Worm (Caenorhabditis elegans) whole organism, late embryonic: ENCODE measurements around the gene pgl-2.

Experiments used
- C08G9.2 ChIP-seq: sonication (generic microtip); optimal IDR thresholded peaks from 2 replicates; lab custom pipeline; 2016; ENCODE audit warnings: mild to moderate bottlenecking, missing genetic modification characterization, moderate library complexity, missing compliant biosample characterization
- C38D4.7 ChIP-seq: fragments of 200-800 bp; sonication (Bioruptor generic); optimal IDR thresholded peaks from 2 replicates; lab custom pipeline; 2018; ENCODE audit warnings: mild to moderate bottlenecking, missing genetic modification characterization, moderate library complexity, missing compliant biosample characterization
- F13H6.1 ChIP-seq: sonication (generic microtip); optimal IDR thresholded peaks from 2 replicates; lab custom pipeline; 2016; ENCODE audit warnings: missing genetic modification characterization, missing compliant biosample characterization
- K02D7.2 ChIP-seq: sonication (generic microtip); optimal IDR thresholded peaks from 2 replicates; lab custom pipeline; 2017; ENCODE audit warnings: mild to moderate bottlenecking, missing genetic modification characterization, missing compliant biosample characterization
- T23F11.4 ChIP-seq: fragments of 200-800 bp; sonication (Bioruptor generic); optimal IDR thresholded peaks from 2 replicates; lab custom pipeline; 2018; ENCODE audit warnings: mild to moderate bottlenecking, missing genetic modification characterization, missing compliant biosample characterization
- Y22D7AL.16 ChIP-seq: sonication (generic microtip); optimal IDR thresholded peaks from 2 replicates; lab custom pipeline; 2016; ENCODE audit warnings: missing genetic modification characterization, missing compliant biosample characterization
- ama-1 ChIP-seq: fragments of 150-350 bp; optimal IDR thresholded peaks from 2 replicates; lab custom pipeline; 2014
- ceh-14 ChIP-seq: sonication (generic microtip); optimal IDR thresholded peaks from 2 replicates; lab custom pipeline; 2016; ENCODE audit warnings: missing genotype, missing genetic modification characterization, missing compliant biosample characterization
- ceh-19 ChIP-seq: fragments of 200-800 bp; sonication (Bioruptor generic); optimal IDR thresholded peaks from 2 replicates; lab custom pipeline; 2018; ENCODE audit warnings: mild to moderate bottlenecking, missing genetic modification characterization, missing compliant biosample characterization
- ceh-2 ChIP-seq: sonication (generic microtip); optimal IDR thresholded peaks from 2 replicates; lab custom pipeline; 2016; ENCODE audit warnings: missing genotype, missing genetic modification characterization, missing compliant biosample characterization
- ceh-22 ChIP-seq: sonication (generic microtip); optimal IDR thresholded peaks from 2 replicates; lab custom pipeline; 2017; ENCODE audit warnings: missing biosample characterization, missing genetic modification characterization
- ceh-24 ChIP-seq: sonication (generic microtip); optimal IDR thresholded peaks from 2 replicates; lab custom pipeline; 2016; ENCODE audit warnings: mild to moderate bottlenecking, missing genetic modification characterization, missing compliant biosample characterization
- ceh-31 ChIP-seq: sonication (generic microtip); optimal IDR thresholded peaks from 2 replicates; lab custom pipeline; 2016; ENCODE audit warnings: missing genetic modification characterization, missing compliant biosample characterization
- ceh-34 ChIP-seq: sonication (generic microtip); optimal IDR thresholded peaks from 2 replicates; lab custom pipeline; 2016; ENCODE audit warnings: mild to moderate bottlenecking, missing genetic modification characterization, missing compliant biosample characterization
- ceh-45 ChIP-seq: fragments of 200-800 bp; sonication (Bioruptor generic); IDR thresholded peaks from 2 replicates; pipeline ENCODE4 v1.3.6; 2022; ENCODE audit warnings: missing genetic modification reagents, missing genetic modification characterization, missing compliant biosample characterization
- ceh-6 ChIP-seq: fragments of 200-800 bp; sonication (Bioruptor generic); optimal IDR thresholded peaks from 2 replicates; lab custom pipeline; 2018; ENCODE audit warnings: mild to moderate bottlenecking, missing genetic modification characterization, missing compliant biosample characterization
- ceh-9 ChIP-seq: sonication (generic microtip); optimal IDR thresholded peaks from 2 replicates; lab custom pipeline; 2016; ENCODE audit warnings: mild to moderate bottlenecking, missing genetic modification characterization, inconsistent platforms, missing compliant biosample characterization
- che-1 ChIP-seq: sonication (generic microtip); optimal IDR thresholded peaks from 2 replicates; lab custom pipeline; 2016; ENCODE audit warnings: mild to moderate bottlenecking, missing genetic modification characterization, missing compliant biosample characterization
- dve-1 ChIP-seq: sonication (generic microtip); optimal IDR thresholded peaks from 2 replicates; lab custom pipeline; 2017; ENCODE audit warnings: antibody characterized with exemption, mild to moderate bottlenecking, missing genetic modification characterization, missing compliant biosample characterization
- elt-2 ChIP-seq: sonication (generic microtip); optimal IDR thresholded peaks from 2 replicates; lab custom pipeline; 2016; ENCODE audit warnings: missing genetic modification reagents, missing genetic modification characterization, missing compliant biosample characterization
- elt-4 ChIP-seq: sonication (generic microtip); optimal IDR thresholded peaks from 2 replicates; lab custom pipeline; 2016; ENCODE audit warnings: missing genetic modification characterization, missing compliant biosample characterization
- ets-4 ChIP-seq: sonication (generic microtip); optimal IDR thresholded peaks from 2 replicates; lab custom pipeline; 2016; ENCODE audit warnings: missing genetic modification characterization, missing compliant biosample characterization
- eyg-1 ChIP-seq: sonication (generic microtip); optimal IDR thresholded peaks from 2 replicates; lab custom pipeline; 2016; ENCODE audit warnings: missing genotype, missing genetic modification characterization, missing compliant biosample characterization
- fax-1 ChIP-seq: sonication (generic microtip); optimal IDR thresholded peaks from 2 replicates; lab custom pipeline; 2016; ENCODE audit warnings: missing genotype, missing genetic modification characterization, missing compliant biosample characterization
- fkh-10 ChIP-seq: fragments of 150-350 bp; optimal IDR thresholded peaks from 2 replicates; lab custom pipeline; 2014; ENCODE audit warnings: missing biosample characterization, missing genetic modification reagents, missing genetic modification characterization
- fkh-6 ChIP-seq: sonication (generic microtip); optimal IDR thresholded peaks from 2 replicates; lab custom pipeline; 2016; ENCODE audit warnings: missing genetic modification characterization, missing compliant biosample characterization
- hlh-15 ChIP-seq: sonication (generic microtip); optimal IDR thresholded peaks from 2 replicates; lab custom pipeline; 2016; ENCODE audit warnings: missing genetic modification characterization, missing compliant biosample characterization
- hlh-8 ChIP-seq: sonication (generic microtip); optimal IDR thresholded peaks from 2 replicates; lab custom pipeline; 2016; ENCODE audit warnings: missing genotype, missing genetic modification characterization, missing compliant biosample characterization
- lim-6 ChIP-seq: sonication (generic microtip); optimal IDR thresholded peaks from 2 replicates; lab custom pipeline; 2016; ENCODE audit warnings: missing genetic modification characterization, missing compliant biosample characterization
- madf-2 ChIP-seq: sonication (generic microtip); optimal IDR thresholded peaks from 2 replicates; lab custom pipeline; 2017; ENCODE audit warnings: missing genetic modification characterization, missing compliant biosample characterization
- mec-3 ChIP-seq: sonication (generic microtip); optimal IDR thresholded peaks from 2 replicates; lab custom pipeline; 2016; ENCODE audit warnings: borderline replicate concordance, missing genetic modification characterization, missing compliant biosample characterization
- nfya-1 ChIP-seq: sonication (generic microtip); optimal IDR thresholded peaks from 2 replicates; lab custom pipeline; 2017; ENCODE audit warnings: missing genetic modification characterization, mild to moderate bottlenecking, missing compliant biosample characterization, antibody characterized with exemption, moderate library complexity
- nhr-232 ChIP-seq: sonication (generic microtip); optimal IDR thresholded peaks from 2 replicates; lab custom pipeline; 2016; ENCODE audit warnings: missing genetic modification characterization, missing compliant biosample characterization
- pat-9 ChIP-seq: fragments of 200-800 bp; sonication (Bioruptor generic); optimal IDR thresholded peaks from 2 replicates; lab custom pipeline; 2018; ENCODE audit warnings: mild to moderate bottlenecking, missing genetic modification characterization, moderate library complexity, missing compliant biosample characterization
- pha-4 ChIP-seq: fragments of 150-350 bp; optimal IDR thresholded peaks from 2 replicates; lab custom pipeline; 2018; ENCODE audit warnings: missing biosample characterization, missing genetic modification reagents, missing genetic modification characterization
- pros-1 ChIP-seq: fragments of 150-350 bp; optimal IDR thresholded peaks from 2 replicates; lab custom pipeline; 2014; ENCODE audit warnings: missing biosample characterization, missing genetic modification reagents, missing genetic modification characterization
- ref-2 ChIP-seq: sonication (generic microtip); optimal IDR thresholded peaks from 2 replicates; lab custom pipeline; 2016; ENCODE audit warnings: missing genetic modification characterization, missing compliant biosample characterization
- sox-2 ChIP-seq: fragments of 200-800 bp; sonication (Bioruptor generic); IDR thresholded peaks from 2 replicates; pipeline ENCODE4 v1.3.6; 2022; ENCODE audit warnings: missing genetic modification reagents, missing genetic modification characterization, missing compliant biosample characterization
- sox-4 ChIP-seq: sonication (generic microtip); optimal IDR thresholded peaks from 2 replicates; lab custom pipeline; 2017; ENCODE audit warnings: mild to moderate bottlenecking, missing genetic modification characterization, inconsistent platforms, missing compliant biosample characterization
- tbx-2 ChIP-seq: sonication (generic microtip); optimal IDR thresholded peaks from 2 replicates; lab custom pipeline; 2016; ENCODE audit warnings: missing genetic modification characterization, missing compliant biosample characterization
- tbx-7 ChIP-seq: sonication (generic microtip); optimal IDR thresholded peaks from 2 replicates; lab custom pipeline; 2016; ENCODE audit warnings: missing genotype, missing genetic modification characterization, missing compliant biosample characterization
- ttx-3 ChIP-seq: sonication (generic microtip); optimal IDR thresholded peaks from 2 replicates; lab custom pipeline; 2016; ENCODE audit warnings: missing genetic modification reagents, missing genetic modification characterization, missing compliant biosample characterization
- unc-55 ChIP-seq: sonication (generic microtip); optimal IDR thresholded peaks from 2 replicates; lab custom pipeline; 2017; ENCODE audit warnings: missing biosample characterization, missing genetic modification reagents, missing genetic modification characterization
- unc-86 ChIP-seq: sonication (generic microtip); optimal IDR thresholded peaks from 2 replicates; lab custom pipeline; 2016; ENCODE audit warnings: missing genetic modification characterization, missing compliant biosample characterization
- zip-5 ChIP-seq: sonication (generic microtip); optimal IDR thresholded peaks from 2 replicates; lab custom pipeline; 2016; ENCODE audit warnings: missing genetic modification characterization, missing compliant biosample characterization

The pgl-2 gene

ce11 chrIII:8685590-8686240, 10.5 kb upstream of the pgl-2 start:
- no peak for TF ChIP-seq ttx-3
- TF ChIP-seq ceh-45, result no peak
- peak; percentile 10 for TF ChIP-seq ama-1
- TF ChIP-seq Y22D7AL.16 (tag; lab: Kevin White, UChicago), result no peak
- no peak for TF ChIP-seq tbx-2
- no peak for TF ChIP-seq unc-86 (tag; lab: Kevin White, UChicago)
- no peak for TF ChIP-seq nhr-232 (tag; lab: Kevin White, UChicago)

DNA sequence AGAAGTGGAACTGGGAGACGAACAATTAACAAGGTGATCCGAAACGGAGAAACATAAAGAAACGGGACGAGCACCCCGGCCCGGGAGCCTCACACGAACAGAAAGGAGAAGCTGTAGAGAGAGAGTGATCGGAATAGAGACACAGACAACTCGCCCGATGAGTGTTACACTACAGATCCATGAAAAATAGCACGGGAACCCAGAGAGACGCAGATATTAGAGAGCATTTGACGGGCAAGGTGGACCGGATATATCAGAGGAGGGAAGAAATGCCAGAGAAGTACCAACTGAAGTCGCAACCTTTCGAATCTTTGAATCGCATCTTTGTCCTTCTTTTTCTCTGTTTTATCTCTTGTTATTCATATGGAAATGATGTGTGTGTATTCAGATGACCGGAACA, 9.2 kb upstream of the pgl-2 start, which contains the start of gene anmt-1:
TSS of gene anmt-1 (plus strand) at position 388 of the 400 bp plus-strand sequence.
- no peak for TF ChIP-seq nfya-1 (tag; lab: Kevin White, UChicago)
- no peak for TF ChIP-seq T23F11.4 (GFP tag; lab: Kevin White, UChicago)
- peak; percentile 83 for TF ChIP-seq unc-55 (GFP tag; lab: Kevin White, UChicago)
- TF ChIP-seq sox-4 (tag; lab: Kevin White, UChicago), result no peak
- no peak for TF ChIP-seq pha-4 (tag; lab: Kevin White, UChicago)
- peak; percentile 17 for TF ChIP-seq pat-9 (tag; lab: Kevin White, UChicago)

DNA sequence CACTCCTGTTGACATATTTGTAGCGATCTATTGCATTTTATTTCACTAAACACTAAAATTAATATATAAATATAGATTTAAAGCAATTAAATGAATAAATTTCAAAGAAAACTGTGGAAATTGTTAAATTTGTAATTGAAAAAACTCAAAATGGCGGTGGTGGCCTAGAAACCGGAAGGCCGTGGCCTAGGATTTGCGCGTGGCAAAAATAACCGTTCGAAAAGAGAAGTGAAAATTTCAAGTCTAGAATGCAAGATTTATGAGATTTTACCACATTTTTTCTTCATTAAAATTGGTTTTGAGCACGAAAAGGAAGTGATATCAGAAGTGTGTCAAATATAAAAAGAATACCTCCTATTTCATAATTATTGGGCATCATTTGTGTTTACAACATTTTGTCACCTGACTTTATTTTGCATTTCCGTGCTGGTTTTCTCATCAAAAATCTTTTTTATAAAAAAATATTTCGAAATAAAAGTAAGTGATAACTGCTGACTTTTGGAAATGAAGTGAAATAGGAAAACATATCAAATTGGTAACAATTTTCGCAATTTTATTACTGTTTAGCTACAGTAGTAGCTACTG, 8.5 kb upstream of the pgl-2 start, which contains the start of gene fli-1:
TSS of gene fli-1 (minus strand) at position 58 of the 585 bp plus-strand sequence.
- no peak for TF ChIP-seq F13H6.1 (tag; lab: Kevin White, UChicago)
- peak; percentile 49 for TF ChIP-seq ceh-31 (tag; lab: Kevin White, UChicago)
- no peak for TF ChIP-seq mec-3
- no peak for TF ChIP-seq ceh-19 (GFP tag; lab: Kevin White, UChicago)
- TF ChIP-seq ets-4 (tag; lab: Kevin White, UChicago), result peak; percentile 29
- TF ChIP-seq tbx-7 (tag; lab: Kevin White, UChicago), result peak; percentile 4
- TF ChIP-seq zip-5 (tag; lab: Kevin White, UChicago), result no peak
- TF ChIP-seq ref-2, result no peak
- TF ChIP-seq C08G9.2 (tag; lab: Kevin White, UChicago), result peak; percentile 68
- TF ChIP-seq elt-2 (tag; lab: Kevin White, UChicago), result peak; percentile 18
- TF ChIP-seq ceh-2, result peak; percentile 53
- no peak for TF ChIP-seq hlh-8 (tag; lab: Kevin White, UChicago)
- TF ChIP-seq fax-1 (tag; lab: Kevin White, UChicago), result no peak
- no peak for TF ChIP-seq elt-4 (tag; lab: Kevin White, UChicago)
- TF ChIP-seq fkh-6 (tag; lab: Kevin White, UChicago), result no peak
- no peak for TF ChIP-seq K02D7.2 (tag; lab: Kevin White, UChicago)
- no peak for TF ChIP-seq sox-2 (GFP tag; lab: Robert Waterston, UW)
- TF ChIP-seq ceh-34, result no peak
- no peak for TF ChIP-seq lim-6 (tag; lab: Kevin White, UChicago)
- TF ChIP-seq fkh-10 (GFP tag; lab: Kevin White, UChicago), result no peak
- peak; percentile 6 for TF ChIP-seq tbx-2
- TF ChIP-seq, all 69 proteins: peak for 7

DNA sequence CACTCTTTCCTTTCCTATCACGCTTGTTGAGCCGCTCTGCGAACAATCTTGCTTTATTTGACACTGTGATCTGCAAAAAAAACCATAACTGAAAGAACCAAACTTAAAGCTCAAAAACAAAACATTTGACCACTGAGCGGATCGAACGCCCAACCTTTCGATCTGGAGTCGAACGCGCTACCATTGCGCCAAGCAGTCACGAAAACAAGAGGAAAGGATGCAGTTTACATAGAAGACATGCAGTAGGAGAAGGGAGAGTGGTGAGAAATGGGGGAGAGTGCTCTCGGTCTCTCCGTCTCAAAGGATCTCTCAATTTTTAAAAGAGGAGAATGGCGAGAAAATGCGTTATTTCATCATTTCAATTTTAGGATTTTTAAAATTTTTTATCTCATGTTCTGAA, 3.1 kb upstream of the pgl-2 start:
- TF ChIP-seq ceh-45, result peak; percentile 91
- TF ChIP-seq nfya-1 (tag; lab: Kevin White, UChicago), result peak; percentile 81
- peak; percentile 81 for TF ChIP-seq ceh-24
- peak; percentile 89 for TF ChIP-seq fax-1 (tag; lab: Kevin White, UChicago)
- TF ChIP-seq ceh-9 (tag; lab: Kevin White, UChicago), result peak; percentile 83
- TF ChIP-seq che-1 (tag; lab: Kevin White, UChicago), result peak; percentile 94
- TF ChIP-seq hlh-15, result peak; percentile 92
- peak; percentile 97 for TF ChIP-seq eyg-1
- no peak for TF ChIP-seq ceh-22 (tag; lab: Kevin White, UChicago)
- TF ChIP-seq sox-4 (tag; lab: Kevin White, UChicago), result peak; percentile 95
- no peak for TF ChIP-seq pha-4 (tag; lab: Kevin White, UChicago)
- peak; percentile 94 for TF ChIP-seq fkh-6 (tag; lab: Kevin White, UChicago)
- peak; percentile 92 for TF ChIP-seq ceh-14 (tag; lab: Kevin White, UChicago)
- TF ChIP-seq fkh-10 (GFP tag; lab: Kevin White, UChicago), result peak; percentile 42
- peak; percentile 91 for TF ChIP-seq C38D4.7 (GFP tag; lab: Kevin White, UChicago)
- peak; percentile 85 for TF ChIP-seq F13H6.1 (tag; lab: Kevin White, UChicago)
- peak; percentile 92 for TF ChIP-seq tbx-2
- peak; percentile 95 for TF ChIP-seq ceh-6 (GFP tag; lab: Kevin White, UChicago)
- TF ChIP-seq pros-1 (tag; lab: Kevin White, UChicago), result peak; percentile 37
- peak; percentile 94 for TF ChIP-seq madf-2 (tag; lab: Kevin White, UChicago)
- peak; percentile 73 for TF ChIP-seq ceh-31 (tag; lab: Kevin White, UChicago)
- TF ChIP-seq lim-6 (tag; lab: Kevin White, UChicago), result peak; percentile 85
- peak; percentile 87 for TF ChIP-seq dve-1
